Worm (Caenorhabditis elegans) whole organism, L2 larva: ENCODE measurements around the gene C45G7.13.

Source experiments
- ZK546.5 ChIP-seq: sonication (generic microtip); optimal IDR thresholded peaks from 2 replicates; lab custom pipeline; 2017; ENCODE audit warnings: missing biosample characterization, missing genetic modification characterization
- aly-2 ChIP-seq: fragments of 150-350 bp; optimal IDR thresholded peaks from 2 replicates; lab custom pipeline; 2014; ENCODE audit warnings: missing biosample characterization, missing genetic modification characterization
- ama-1 ChIP-seq: fragments of 150-350 bp; optimal IDR thresholded peaks from 2 replicates; lab custom pipeline; 2018; ENCODE audit warnings: inconsistent platforms
- blmp-1 ChIP-seq: sonication (generic microtip); optimal IDR thresholded peaks from 2 replicates; lab custom pipeline; 2017; ENCODE audit warnings: missing genetic modification characterization, mild to moderate bottlenecking, missing compliant biosample characterization, antibody characterized with exemption, moderate library complexity; ENCODE audit not compliant: insufficient read depth
- dmd-4 ChIP-seq: sonication (generic microtip); optimal IDR thresholded peaks from 2 replicates; lab custom pipeline; 2017; ENCODE audit warnings: missing biosample characterization, missing genetic modification characterization
- elt-1 ChIP-seq: fragments of 150-350 bp; optimal IDR thresholded peaks from 2 replicates; lab custom pipeline; 2014; ENCODE audit warnings: missing biosample characterization, missing genetic modification characterization
- fos-1 ChIP-seq: fragments of 150-350 bp; optimal IDR thresholded peaks from 2 replicates; lab custom pipeline; 2014; ENCODE audit warnings: missing biosample characterization, missing genetic modification characterization
- lin-11 ChIP-seq: fragments of 150-350 bp; sonication (generic microtip); optimal IDR thresholded peaks from 2 replicates; lab custom pipeline; 2014; ENCODE audit warnings: missing biosample characterization, missing genetic modification characterization, inconsistent platforms, mixed read lengths
- nhr-11 ChIP-seq: fragments of 150-350 bp; optimal IDR thresholded peaks from 2 replicates; lab custom pipeline; 2014; ENCODE audit warnings: missing biosample characterization, missing genetic modification characterization
- nhr-237 ChIP-seq: fragments of 150-350 bp; optimal IDR thresholded peaks from 2 replicates; lab custom pipeline; 2014; ENCODE audit warnings: missing biosample characterization, missing genetic modification characterization
- sem-4 ChIP-seq: fragments of 150-350 bp; optimal IDR thresholded peaks from 2 replicates; lab custom pipeline; 2014; ENCODE audit warnings: missing biosample characterization, missing genetic modification reagents, missing genetic modification characterization
- skn-1 ChIP-seq: sonication (generic microtip); optimal IDR thresholded peaks from 2 replicates; lab custom pipeline; 2017; ENCODE audit warnings: missing biosample characterization, missing genetic modification characterization
- ztf-11 ChIP-seq: sonication (generic microtip); optimal IDR thresholded peaks from 2 replicates; lab custom pipeline; 2017; ENCODE audit warnings: missing biosample characterization, missing genetic modification characterization

DNA sequence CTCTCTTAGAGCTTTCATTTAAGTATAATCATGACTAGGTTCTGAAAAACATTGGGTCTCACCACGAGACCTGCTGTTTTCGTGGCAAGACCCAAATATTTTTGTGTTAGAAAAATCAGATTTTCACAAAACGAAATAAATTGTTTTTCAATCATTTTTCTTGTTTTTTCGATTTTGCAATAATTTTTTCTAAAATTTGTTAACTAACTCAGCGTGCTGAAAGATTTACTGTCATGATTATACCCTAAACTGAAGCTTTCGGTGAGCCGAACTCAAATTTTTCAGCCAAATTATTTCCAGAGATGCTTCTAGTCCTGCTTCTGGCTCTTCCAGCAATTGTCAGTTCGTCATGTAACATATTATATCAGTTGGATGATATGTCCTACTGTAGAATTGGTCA, 30.8 kb upstream of the C45G7.13 start, which contains the start of gene Y69A2AL.2:
- no peak for TF ChIP-seq sem-4 (tag; lab: Kevin White, UChicago)
- TF ChIP-seq nhr-237 (tag; lab: Kevin White, UChicago) = no peak
- no peak for TF ChIP-seq lin-11 (tag; lab: Kevin White, UChicago)
- TF ChIP-seq ZK546.5 (tag; lab: Kevin White, UChicago) = no peak
- TF ChIP-seq nhr-11 (tag; lab: Kevin White, UChicago) = no peak
- no peak for TF ChIP-seq fos-1 (tag; lab: Kevin White, UChicago)
- no peak for TF ChIP-seq skn-1 (tag; lab: Kevin White, UChicago)
- no peak for TF ChIP-seq elt-1 (tag; lab: Kevin White, UChicago)
- TF ChIP-seq ama-1 (lab: Kevin White, UChicago) = no peak
- no peak for TF ChIP-seq aly-2 (tag; lab: Kevin White, UChicago)
- TF ChIP-seq blmp-1 = no peak
- no peak for TF ChIP-seq ztf-11 (tag; lab: Kevin White, UChicago)
- no peak for TF ChIP-seq dmd-4 (tag; lab: Kevin White, UChicago)
